Fruit fly (Drosophila melanogaster) whole organism, embryonic: Measurements from ENCODE around the gene TrpRS.

Experiments
- Antp ChIP-seq: fragments of 200-800 bp; sonication (Bioruptor generic); optimal IDR thresholded peaks from 3 replicates; lab custom pipeline; 2016; ENCODE audit warnings: missing biosample characterization, missing genetic modification characterization
- Bdp1 ChIP-seq: fragments of 200-800 bp; sonication (Bioruptor generic); optimal IDR thresholded peaks from 3 replicates; lab custom pipeline; 2016; ENCODE audit warnings: missing biosample characterization, missing genetic modification characterization
- C15 ChIP-seq: fragments of 200-800 bp; sonication (Bioruptor generic); IDR thresholded peaks from 3 replicates; pipeline ENCODE4 v1.3.6; 2022; ENCODE audit warnings: missing biosample characterization, missing genetic modification characterization
- CG10979 ChIP-seq: fragments of 200-800 bp; sonication (Bioruptor generic); optimal IDR thresholded peaks from 2 replicates; lab custom pipeline; 2018; ENCODE audit warnings: missing biosample characterization, mild to moderate bottlenecking, missing genetic modification characterization, moderate library complexity
- CG11247 ChIP-seq: fragments of 200-800 bp; sonication (Bioruptor generic); IDR thresholded peaks from 2 replicates; pipeline ENCODE4 v1.3.6; 2022; ENCODE audit warnings: missing biosample characterization, missing genetic modification characterization
- CG11560 ChIP-seq: fragments of 200-800 bp; sonication (Bioruptor generic); IDR thresholded peaks from 3 replicates; pipeline ENCODE4 v1.3.6; 2022; ENCODE audit warnings: missing biosample characterization, missing genetic modification characterization
- CG12155 ChIP-seq: fragments of 200-800 bp; sonication (Bioruptor generic); optimal IDR thresholded peaks from 3 replicates; lab custom pipeline; 2016; ENCODE audit warnings: missing biosample characterization, missing genetic modification characterization
- CG12942 ChIP-seq: fragments of 200-800 bp; sonication (Bioruptor generic); optimal IDR thresholded peaks from 3 replicates; lab custom pipeline; 2016; ENCODE audit warnings: missing biosample characterization, missing genetic modification characterization
- CG15601 ChIP-seq: fragments of 200-800 bp; sonication (Bioruptor generic); optimal IDR thresholded peaks from 3 replicates; lab custom pipeline; 2019; ENCODE audit warnings: missing biosample characterization, mild to moderate bottlenecking, missing genetic modification characterization, moderate library complexity
- CG16813 ChIP-seq: fragments of 200-800 bp; sonication (Bioruptor generic); IDR thresholded peaks from 3 replicates; pipeline ENCODE4 v1.3.6; 2022; ENCODE audit warnings: missing biosample characterization, missing genetic modification characterization; ENCODE audit not compliant: partially characterized antibody
- CG16815 ChIP-seq: fragments of 200-800 bp; sonication (Bioruptor generic); optimal IDR thresholded peaks from 3 replicates; lab custom pipeline; 2017; ENCODE audit warnings: missing biosample characterization, mild to moderate bottlenecking, missing genetic modification characterization
- CG2712 ChIP-seq: fragments of 200-800 bp; optimal IDR thresholded peaks from 3 replicates; lab custom pipeline; 2019; ENCODE audit warnings: missing biosample characterization, mild to moderate bottlenecking, missing genetic modification characterization, moderate library complexity
- CG2875 ChIP-seq: fragments of 200-800 bp; sonication (Bioruptor generic); optimal IDR thresholded peaks from 2 replicates; lab custom pipeline; 2017; ENCODE audit warnings: missing biosample characterization, mild to moderate bottlenecking, missing genetic modification characterization, missing genetic modification reagents
- CG4328 ChIP-seq: fragments of 200-800 bp; sonication (Bioruptor generic); optimal IDR thresholded peaks from 3 replicates; lab custom pipeline; 2017; ENCODE audit warnings: missing biosample characterization, missing genetic modification reagents, missing genetic modification characterization
- CG7745 ChIP-seq: fragments of 200-800 bp; sonication (Bioruptor generic); optimal IDR thresholded peaks from 2 replicates; lab custom pipeline; 2018; ENCODE audit warnings: missing biosample characterization, mild to moderate bottlenecking, missing genetic modification characterization, moderate library complexity
- CG7928 ChIP-seq: fragments of 200-800 bp; sonication (Bioruptor generic); optimal IDR thresholded peaks from 2 replicates; lab custom pipeline; 2017; ENCODE audit warnings: missing biosample characterization, mild to moderate bottlenecking, missing genetic modification characterization
- CG8359 ChIP-seq: fragments of 200-800 bp; sonication (Bioruptor generic); optimal IDR thresholded peaks from 2 replicates; lab custom pipeline; 2017; ENCODE audit warnings: missing biosample characterization, mild to moderate bottlenecking, missing genetic modification characterization, borderline replicate concordance
- CHES-1-like ChIP-seq: fragments of 200-800 bp; sonication (Bioruptor generic); optimal IDR thresholded peaks from 2 replicates; lab custom pipeline; 2016; ENCODE audit warnings: missing biosample characterization, missing genetic modification characterization
- Doc3 ChIP-seq: fragments of 200-800 bp; sonication (Bioruptor generic); IDR thresholded peaks from 3 replicates; pipeline ENCODE4 v1.3.6; 2022; ENCODE audit warnings: missing biosample characterization, missing genetic modification characterization; ENCODE audit not compliant: partially characterized antibody
- Drgx ChIP-seq: fragments of 200-800 bp; sonication (Bioruptor generic); IDR thresholded peaks from 2 replicates; pipeline ENCODE4 v1.3.6; 2022; ENCODE audit warnings: missing biosample characterization, missing genetic modification characterization
- Eip74EF ChIP-seq, 2 experiments: fragments of 200-800 bp in 1 of 2; fragments of >200 bp in 1 of 2; sonication (Bioruptor generic) in 1 of 2; optimal IDR thresholded peaks; 2 replicates each; lab custom pipeline; 2017 to 2019; ENCODE audit warnings: missing biosample characterization in 2 of 2, missing genetic modification characterization in 2 of 2, mild to moderate bottlenecking in 1 of 2, moderate library complexity in 1 of 2
- Elba2 ChIP-seq: fragments of 200-800 bp; sonication (Bioruptor generic); optimal IDR thresholded peaks from 3 replicates; lab custom pipeline; 2016; ENCODE audit warnings: missing biosample characterization, missing genetic modification characterization
- Ets65A ChIP-seq: fragments of 200-800 bp; sonication (Bioruptor generic); peaks from one replicate; lab custom pipeline; 2016; ENCODE audit warnings: missing biosample characterization, missing genetic modification characterization
- Fer1 ChIP-seq: fragments of 200-800 bp; sonication (Bioruptor generic); optimal IDR thresholded peaks from 2 replicates; lab custom pipeline; 2017; ENCODE audit warnings: missing biosample characterization, mild to moderate bottlenecking, missing genetic modification characterization
- H2.0 ChIP-seq: fragments of 200-800 bp; sonication (Bioruptor generic); IDR thresholded peaks from 2 replicates; pipeline ENCODE4 v1.3.6; 2022; ENCODE audit warnings: missing biosample characterization, missing genetic modification characterization
- HLH4C ChIP-seq: fragments of 200-800 bp; sonication (Bioruptor generic); IDR thresholded peaks from 3 replicates; pipeline ENCODE4 v1.3.6; 2022; ENCODE audit warnings: missing biosample characterization, missing genetic modification characterization; ENCODE audit not compliant: partially characterized antibody
- Hand ChIP-seq: fragments of 200-800 bp; sonication (Bioruptor generic); optimal IDR thresholded peaks from 2 replicates; lab custom pipeline; 2017; ENCODE audit warnings: mild to moderate bottlenecking, missing biosample characterization, missing genetic modification reagents, missing genetic modification characterization
- Hr51 ChIP-seq, 2 experiments: fragments of 200-800 bp; sonication (Bioruptor generic); optimal IDR thresholded peaks; 2 replicates in 1 of 2; 3 replicates in 1 of 2; lab custom pipeline; 2016 to 2018; ENCODE audit warnings: missing biosample characterization in 2 of 2, missing genetic modification characterization in 2 of 2, mild to moderate bottlenecking in 1 of 2, moderate library complexity in 1 of 2
- Lhr ChIP-seq: fragments of 200-800 bp; sonication (Bioruptor generic); optimal IDR thresholded peaks from 3 replicates; lab custom pipeline; 2017; ENCODE audit warnings: mild to moderate bottlenecking, missing biosample characterization, missing genetic modification reagents, missing genetic modification characterization
- NK7.1 ChIP-seq: fragments of 200-800 bp; sonication (Bioruptor generic); optimal IDR thresholded peaks from 3 replicates; lab custom pipeline; 2016; ENCODE audit warnings: missing biosample characterization, missing genetic modification characterization
- Optix ChIP-seq: fragments of 200-800 bp; sonication (Bioruptor generic); IDR thresholded peaks from 3 replicates; pipeline ENCODE4 v1.3.6; 2022; ENCODE audit warnings: missing biosample characterization, missing genetic modification characterization
- Rx ChIP-seq: fragments of 200-800 bp; sonication (Bioruptor generic); IDR thresholded peaks from 2 replicates; pipeline ENCODE4 v1.3.6; 2022; ENCODE audit warnings: missing biosample characterization, missing genetic modification characterization
- Xrp1 ChIP-seq: fragments of 200-800 bp; sonication (Bioruptor generic); IDR thresholded peaks from 2 replicates; pipeline ENCODE4 v1.3.6; 2022; ENCODE audit warnings: missing biosample characterization, missing genetic modification characterization
- bowl ChIP-seq: fragments of 200-800 bp; sonication (Bioruptor generic); IDR thresholded peaks from 2 replicates; pipeline ENCODE4 v1.3.6; 2022; ENCODE audit warnings: missing biosample characterization, missing genetic modification characterization
- br ChIP-seq: fragments of >200 bp; optimal IDR thresholded peaks from 2 replicates; lab custom pipeline; 2017
- cg ChIP-seq: fragments of 200-800 bp; sonication (Bioruptor generic); optimal IDR thresholded peaks from 3 replicates; lab custom pipeline; 2019; ENCODE audit warnings: missing biosample characterization, mild to moderate bottlenecking, missing genetic modification characterization, moderate library complexity
- gce ChIP-seq: fragments of 200-800 bp; sonication (Bioruptor generic); IDR thresholded peaks from 3 replicates; pipeline ENCODE4 v1.3.6; 2022; ENCODE audit warnings: missing biosample characterization, missing genetic modification characterization
- jigr1 ChIP-seq: fragments of 200-800 bp; sonication (Bioruptor generic); IDR thresholded peaks from 3 replicates; pipeline ENCODE4 v1.3.6; 2022; ENCODE audit warnings: missing biosample characterization, missing genetic modification characterization
- klu ChIP-seq: fragments of 200-800 bp; sonication (Bioruptor generic); IDR thresholded peaks from 2 replicates; pipeline ENCODE4 v1.3.6; 2022; ENCODE audit warnings: missing biosample characterization, missing genetic modification characterization
- lilli ChIP-seq: fragments of 200-800 bp; sonication (Bioruptor generic); optimal IDR thresholded peaks from 3 replicates; lab custom pipeline; 2016; ENCODE audit warnings: missing biosample characterization, missing genetic modification characterization
- luna ChIP-seq: fragments of 200-800 bp; sonication (Bioruptor generic); optimal IDR thresholded peaks from 2 replicates; lab custom pipeline; 2016; ENCODE audit warnings: missing biosample characterization, missing genetic modification characterization
- nau ChIP-seq: fragments of 200-800 bp; sonication (Bioruptor generic); optimal IDR thresholded peaks from 3 replicates; lab custom pipeline; 2017; ENCODE audit warnings: missing biosample characterization, mild to moderate bottlenecking, missing genetic modification characterization, missing genetic modification reagents
- pzg ChIP-seq: fragments of 200-800 bp; sonication (Bioruptor generic); optimal IDR thresholded peaks from 3 replicates; lab custom pipeline; 2018; ENCODE audit warnings: missing biosample characterization, mild to moderate bottlenecking, missing genetic modification characterization, moderate library complexity
- schlank ChIP-seq: fragments of 200-800 bp; sonication (Bioruptor generic); optimal IDR thresholded peaks from 2 replicates; lab custom pipeline; 2018; ENCODE audit warnings: missing biosample characterization, mild to moderate bottlenecking, missing genetic modification characterization
- sd ChIP-seq: fragments of 200-800 bp; sonication (Bioruptor generic); optimal IDR thresholded peaks from 3 replicates; lab custom pipeline; 2018; ENCODE audit warnings: missing biosample characterization, mild to moderate bottlenecking, missing genetic modification characterization, moderate library complexity
- shn ChIP-seq: fragments of 200-800 bp; sonication (Bioruptor generic); optimal IDR thresholded peaks from 3 replicates; lab custom pipeline; 2016; ENCODE audit warnings: missing biosample characterization, missing genetic modification characterization
- sima ChIP-seq: fragments of 200-800 bp; sonication (Bioruptor generic); optimal IDR thresholded peaks from 2 replicates; lab custom pipeline; 2016; ENCODE audit warnings: missing biosample characterization, missing genetic modification characterization
- tio ChIP-seq: fragments of 200-800 bp; sonication (Bioruptor generic); optimal IDR thresholded peaks from 2 replicates; lab custom pipeline; 2017; ENCODE audit warnings: missing biosample characterization, missing genetic modification characterization, inconsistent platforms
- ttk ChIP-seq: fragments of 200-800 bp; sonication (Bioruptor generic); IDR thresholded peaks from 2 replicates; pipeline ENCODE4 v2.1.2; 2022; ENCODE audit warnings: missing biosample characterization, missing genetic modification characterization
- zen2 ChIP-seq: fragments of 200-800 bp; sonication (Bioruptor generic); IDR thresholded peaks from 3 replicates; pipeline ENCODE4 v1.3.6; 2022; ENCODE audit warnings: missing biosample characterization, missing genetic modification characterization; ENCODE audit not compliant: partially characterized antibody

Gene TrpRS

dm6 chr3R:9237268-9238091 lies 29.2 kb downstream of the TrpRS start, which contains the start of gene pum (continued):
- TF ChIP-seq Fer1 (GFP tag; lab: Kevin White, UChicago) = no peak
- TF ChIP-seq Ets65A (GFP tag; lab: Kevin White, UChicago) = no peak
- no peak for TF ChIP-seq shn
- TF ChIP-seq NK7.1 (GFP tag; lab: Kevin White, UChicago) = no peak
- TF ChIP-seq br (lab: Kevin White, UChicago) = no peak
- no peak for TF ChIP-seq CG4328
- TF ChIP-seq CG8359 (GFP tag; lab: Kevin White, UChicago) = no peak
- peak; percentile 2 for TF ChIP-seq CHES-1-like (GFP tag; lab: Kevin White, UChicago)
- TF ChIP-seq CG11247 (GFP tag; lab: Robert Waterston, UW) = no peak; the same call in 1 of the 2 replicates
- no peak for TF ChIP-seq gce (GFP tag; lab: Robert Waterston, UW)
- no peak for TF ChIP-seq Optix
- no peak for TF ChIP-seq sima (GFP tag; lab: Kevin White, UChicago)
- no peak for TF ChIP-seq CG11560 (tag; lab: Robert Waterston, UW)
- TF ChIP-seq klu = no peak
- TF ChIP-seq luna (GFP tag; lab: Kevin White, UChicago) = no peak
- no peak for TF ChIP-seq Drgx
- TF ChIP-seq pzg = peak; percentile 74
- no peak for TF ChIP-seq jigr1 (GFP tag; lab: Robert Waterston, UW)
- TF ChIP-seq H2.0 = peak; percentile 64
- TF ChIP-seq C15 (GFP tag; lab: Robert Waterston, UW) = no peak
- no peak for TF ChIP-seq Doc3 (GFP tag; lab: Robert Waterston, UW)
- no peak for TF ChIP-seq nau
- no peak for TF ChIP-seq CG15601 (tag; lab: Kevin White, UChicago)
- TF ChIP-seq CG2875 (GFP tag; lab: Kevin White, UChicago) = no peak
- TF ChIP-seq Rx = no peak
- no peak for TF ChIP-seq bowl (GFP tag; lab: Robert Waterston, UW)
- peak; percentile 95 for TF ChIP-seq cg
- TF ChIP-seq CG7928 = no peak
- TF ChIP-seq Hand = no peak
- TF ChIP-seq Antp (GFP tag; lab: Kevin White, UChicago) = no peak
- no peak for TF ChIP-seq zen2 (GFP tag; lab: Robert Waterston, UW)
- TF ChIP-seq CG12155 (GFP tag; lab: Kevin White, UChicago) = peak; percentile 38
- TF ChIP-seq schlank (tag; lab: Kevin White, UChicago) = no peak
- peak in 1 of 2 experiments; percentile 58 for TF ChIP-seq Hr51 (GFP tag; optimal IDR thresholded peaks at IDR 0.05; lab: Kevin White, UChicago)
- no peak for TF ChIP-seq Bdp1 (GFP tag; lab: Kevin White, UChicago)
- TF ChIP-seq CG12942 (GFP tag; lab: Kevin White, UChicago) = no peak
- TF ChIP-seq lilli = no peak
- TF ChIP-seq CG16813 (GFP tag; lab: Robert Waterston, UW) = no peak
- no peak for TF ChIP-seq CG7745 (tag; lab: Kevin White, UChicago)
- TF ChIP-seq HLH4C (GFP tag; lab: Robert Waterston, UW) = no peak
- no peak for TF ChIP-seq tio
- TF ChIP-seq CG2712 = peak; percentile 70
- TF ChIP-seq CG16815 (GFP tag; lab: Kevin White, UChicago) = no peak
- peak; percentile 65 for TF ChIP-seq Lhr (GFP tag; lab: Kevin White, UChicago)
- peak; percentile 1 for TF ChIP-seq Elba2
- TF ChIP-seq Xrp1 (GFP tag; lab: Robert Waterston, UW) = peak; percentile 36; the same call in 1 of the 2 replicates
- TF ChIP-seq CG10979 (tag; lab: Kevin White, UChicago) = peak; percentile 31
- peak; percentile 10 for TF ChIP-seq sd (tag; lab: Kevin White, UChicago)
- no peak for TF ChIP-seq Eip74EF (GFP tag; optimal IDR thresholded peaks at IDR 0.05; lab: Kevin White, UChicago)
- TF ChIP-seq ttk (GFP tag; lab: Robert Waterston, UW) = no peak
